Worm (Caenorhabditis elegans) whole organism, mixed stage, embryonic: Measurements from ENCODE around the gene nhl-1.

Experiments
- M03D4.4 ChIP-seq: sonication (generic microtip); optimal IDR thresholded peaks from 2 replicates; lab custom pipeline; 2017; ENCODE audit warnings: mild to moderate bottlenecking, missing genetic modification characterization, missing compliant biosample characterization
- bed-3 ChIP-seq: fragments of 200-800 bp; sonication (Bioruptor generic); optimal IDR thresholded peaks from 3 replicates; lab custom pipeline; 2018; ENCODE audit warnings: mild to moderate bottlenecking, missing genetic modification characterization, moderate library complexity, missing compliant biosample characterization
- blmp-1 ChIP-seq: fragments of 150-350 bp; optimal IDR thresholded peaks from 2 replicates; lab custom pipeline; 2014; ENCODE audit warnings: missing biosample characterization, missing genetic modification characterization
- ceh-39 ChIP-seq: fragments of 150-350 bp; optimal IDR thresholded peaks from 2 replicates; lab custom pipeline; 2014; ENCODE audit warnings: missing biosample characterization, missing genetic modification characterization
- ceh-43 ChIP-seq: fragments of 200-800 bp; sonication (Bioruptor generic); optimal IDR thresholded peaks from 2 replicates; lab custom pipeline; 2018; ENCODE audit warnings: mild to moderate bottlenecking, missing genetic modification characterization, moderate library complexity, missing compliant biosample characterization
- ceh-83 ChIP-seq: fragments of 200-800 bp; sonication (Bioruptor generic); optimal IDR thresholded peaks from 2 replicates; lab custom pipeline; 2018; ENCODE audit warnings: mild to moderate bottlenecking, missing genetic modification characterization, missing compliant biosample characterization
- ces-1 ChIP-seq: fragments of 150-350 bp; optimal IDR thresholded peaks from 2 replicates; lab custom pipeline; 2014; ENCODE audit warnings: missing biosample characterization, missing genetic modification reagents, missing genetic modification characterization
- cnd-1 ChIP-seq: fragments of 200-800 bp; sonication (Bioruptor generic); optimal IDR thresholded peaks from 2 replicates; lab custom pipeline; 2018; ENCODE audit warnings: mild to moderate bottlenecking, missing genetic modification characterization, missing compliant biosample characterization
- drap-1 ChIP-seq: fragments of 200-800 bp; sonication (Bioruptor generic); optimal IDR thresholded peaks from 3 replicates; lab custom pipeline; 2018; ENCODE audit warnings: mild to moderate bottlenecking, missing genetic modification characterization, missing compliant biosample characterization
- elt-1 ChIP-seq: sonication (generic microtip); optimal IDR thresholded peaks from 2 replicates; lab custom pipeline; 2017; ENCODE audit warnings: missing genetic modification characterization, mild to moderate bottlenecking, missing compliant biosample characterization, antibody characterized with exemption, moderate library complexity, borderline replicate concordance; ENCODE audit not compliant: insufficient read depth
- elt-3 ChIP-seq: fragments of 150-350 bp; optimal IDR thresholded peaks from 2 replicates; lab custom pipeline; 2014; ENCODE audit warnings: missing biosample characterization, missing genetic modification characterization
- flh-1 ChIP-seq: fragments of 200-800 bp; sonication (Bioruptor generic); optimal IDR thresholded peaks from 2 replicates; lab custom pipeline; 2018; ENCODE audit warnings: mild to moderate bottlenecking, missing genetic modification characterization, moderate library complexity, missing compliant biosample characterization
- ham-2 ChIP-seq: fragments of 200-800 bp; sonication (Bioruptor generic); optimal IDR thresholded peaks from 2 replicates; lab custom pipeline; 2018; ENCODE audit warnings: mild to moderate bottlenecking, missing genetic modification characterization, missing compliant biosample characterization
- hlh-1 ChIP-seq: fragments of 150-350 bp; optimal IDR thresholded peaks from 2 replicates; lab custom pipeline; 2014; ENCODE audit warnings: missing biosample characterization, missing genetic modification reagents, missing genetic modification characterization
- lin-13 ChIP-seq: fragments of 150-350 bp; optimal IDR thresholded peaks from 2 replicates; lab custom pipeline; 2014; ENCODE audit warnings: missing biosample characterization, missing genetic modification characterization
- lin-32 ChIP-seq: fragments of 200-800 bp; sonication (Bioruptor generic); optimal IDR thresholded peaks from 2 replicates; lab custom pipeline; 2018; ENCODE audit warnings: mild to moderate bottlenecking, missing genetic modification characterization, missing compliant biosample characterization
- lsy-2 ChIP-seq: fragments of 150-350 bp; optimal IDR thresholded peaks from 2 replicates; lab custom pipeline; 2014; ENCODE audit warnings: missing biosample characterization, missing genetic modification characterization
- mep-1 ChIP-seq: fragments of 150-350 bp; optimal IDR thresholded peaks from 2 replicates; lab custom pipeline; 2017; ENCODE audit warnings: missing biosample characterization, missing genetic modification reagents, missing genetic modification characterization, inconsistent platforms
- mls-2 ChIP-seq: sonication (generic microtip); optimal IDR thresholded peaks from 2 replicates; lab custom pipeline; 2016; ENCODE audit warnings: mild to moderate bottlenecking, missing genetic modification characterization, moderate library complexity, missing compliant biosample characterization
- nhr-12 ChIP-seq: fragments of 150-350 bp; optimal IDR thresholded peaks from 2 replicates; lab custom pipeline; 2014; ENCODE audit warnings: missing biosample characterization, missing genetic modification characterization
- nhr-2 ChIP-seq: fragments of 150-350 bp; optimal IDR thresholded peaks from 2 replicates; lab custom pipeline; 2014; ENCODE audit warnings: missing biosample characterization, missing genetic modification characterization
- nhr-237 ChIP-seq: fragments of 150-350 bp; optimal IDR thresholded peaks from 2 replicates; lab custom pipeline; 2014; ENCODE audit warnings: missing biosample characterization, missing genetic modification characterization
- nhr-76 ChIP-seq: sonication (generic microtip); optimal IDR thresholded peaks from 2 replicates; lab custom pipeline; 2017; ENCODE audit warnings: missing biosample characterization, missing genetic modification characterization
- pha-4 ChIP-seq: fragments of 150-350 bp; optimal IDR thresholded peaks from 2 replicates; lab custom pipeline; 2018; ENCODE audit warnings: missing biosample characterization, missing genetic modification reagents, missing genetic modification characterization
- sem-2 ChIP-seq: fragments of 200-800 bp; sonication (Bioruptor generic); optimal IDR thresholded peaks from 2 replicates; lab custom pipeline; 2018; ENCODE audit warnings: mild to moderate bottlenecking, missing genetic modification characterization, missing compliant biosample characterization
- snpc-4 ChIP-seq: fragments of 150-350 bp; optimal IDR thresholded peaks from 2 replicates; lab custom pipeline; 2014; ENCODE audit warnings: missing biosample characterization, missing genetic modification characterization
- tbx-8 ChIP-seq: fragments of 200-800 bp; sonication (Bioruptor generic); optimal IDR thresholded peaks from 2 replicates; lab custom pipeline; 2018; ENCODE audit warnings: mild to moderate bottlenecking, missing genetic modification characterization, moderate library complexity, missing compliant biosample characterization
- unc-120 ChIP-seq: sonication (generic microtip); optimal IDR thresholded peaks from 2 replicates; lab custom pipeline; 2017; ENCODE audit warnings: missing genetic modification characterization, missing compliant biosample characterization; ENCODE audit not compliant: poor library complexity, severe bottlenecking
- unc-39 ChIP-seq: fragments of 150-350 bp; optimal IDR thresholded peaks from 2 replicates; lab custom pipeline; 2014; ENCODE audit warnings: missing biosample characterization, missing genetic modification characterization
- zip-8 ChIP-seq: fragments of 150-350 bp; optimal IDR thresholded peaks from 2 replicates; lab custom pipeline; 2014; ENCODE audit warnings: missing biosample characterization, missing genetic modification characterization

The nhl-1 gene

ce11 chrIII:9112479-9112878 lies 41.2 kb downstream of the nhl-1 start (continued):
- no peak for TF ChIP-seq blmp-1 (tag; lab: Kevin White, UChicago)
- TF ChIP-seq bed-3 (GFP tag; lab: Kevin White, UChicago), result no peak
- TF ChIP-seq nhr-237 (tag; lab: Kevin White, UChicago), result no peak
- TF ChIP-seq ceh-43 (GFP tag; lab: Kevin White, UChicago), result no peak
- no peak for TF ChIP-seq hlh-1 (tag; lab: Kevin White, UChicago)
- TF ChIP-seq ham-2 (GFP tag; lab: Kevin White, UChicago), result peak; percentile 74
- peak; percentile 36 for TF ChIP-seq M03D4.4 (tag; lab: Kevin White, UChicago)
- no peak for TF ChIP-seq nhr-76 (tag; lab: Kevin White, UChicago)
- no peak for TF ChIP-seq tbx-8 (GFP tag; lab: Kevin White, UChicago)
- no peak for TF ChIP-seq nhr-12 (tag; lab: Kevin White, UChicago)
- TF ChIP-seq ceh-39 (tag; lab: Kevin White, UChicago), result peak; percentile 37
- TF ChIP-seq zip-8 (tag; lab: Kevin White, UChicago), result peak; percentile 1
- no peak for TF ChIP-seq elt-1 (tag; lab: Kevin White, UChicago)
- TF ChIP-seq mep-1 (tag; lab: Kevin White, UChicago), result no peak
- TF ChIP-seq, all 35 proteins: peak for 9

ce11 chrIII:9110270-9110669 lies 43.4 kb downstream of the nhl-1 start:
- TF ChIP-seq nhr-2 (tag; lab: Kevin White, UChicago) (no peak), snpc-4 (tag; lab: Kevin White, UChicago) (no peak), cnd-1 (no peak), lin-32 (GFP tag; lab: Kevin White, UChicago) (no peak), pha-4 (tag; lab: Kevin White, UChicago) (no peak), nhr-237 (tag; lab: Kevin White, UChicago) (no peak), nhr-12 (tag; lab: Kevin White, UChicago) (no peak), tbx-8 (GFP tag; lab: Kevin White, UChicago) (no peak), ces-1 (GFP tag; lab: Kevin White, UChicago) (no peak), flh-1 (GFP tag; lab: Kevin White, UChicago) (no peak), ceh-43 (GFP tag; lab: Kevin White, UChicago) (no peak), ceh-39 (tag; lab: Kevin White, UChicago) (no peak), sem-2 (GFP tag; lab: Kevin White, UChicago) (no peak), mep-1 (tag; lab: Kevin White, UChicago) (no peak), unc-39 (tag; lab: Kevin White, UChicago) (no peak), unc-120 (tag; lab: Kevin White, UChicago) (no peak), ceh-83 (GFP tag; lab: Kevin White, UChicago) (no peak), ham-2 (GFP tag; lab: Kevin White, UChicago) (no peak), elt-3 (tag; lab: Kevin White, UChicago) (no peak)

- no peak for TF ChIP-seq lsy-2 (tag; lab: Kevin White, UChicago)
- TF ChIP-seq cnd-1, result peak; percentile 37
- no peak for TF ChIP-seq ceh-39 (tag; lab: Kevin White, UChicago)
- TF ChIP-seq zip-8 (tag; lab: Kevin White, UChicago), result peak; percentile 81
- TF ChIP-seq bed-3 (GFP tag; lab: Kevin White, UChicago), result no peak
- TF ChIP-seq mls-2, result no peak
- TF ChIP-seq pha-4 (tag; lab: Kevin White, UChicago), result no peak
- peak; percentile 17 for TF ChIP-seq hlh-1 (tag; lab: Kevin White, UChicago)
- peak; percentile 63 for TF ChIP-seq nhr-2 (tag; lab: Kevin White, UChicago)
- TF ChIP-seq lin-32 (GFP tag; lab: Kevin White, UChicago), result peak; percentile 36
- no peak for TF ChIP-seq lin-13 (tag; lab: Kevin White, UChicago)
- TF ChIP-seq elt-1 (tag; lab: Kevin White, UChicago), result no peak
Measured at ce11 chrIII:9109726-9110125, 44.0 kb downstream of the nhl-1 start.

- TF ChIP-seq nhr-2 (tag; lab: Kevin White, UChicago) (no peak), ceh-39 (tag; lab: Kevin White, UChicago) (peak; percentile 28)
Measured at ce11 chrIII:9109172-9109571, 44.5 kb downstream of the nhl-1 start, which contains the start of gene cya-1. Gene cya-1, minus strand, starts transcription at chrIII:9109272.

- TF ChIP-seq zip-8 (tag; lab: Kevin White, UChicago), result no peak
- no peak for TF ChIP-seq lsy-2 (tag; lab: Kevin White, UChicago)
- no peak for TF ChIP-seq nhr-12 (tag; lab: Kevin White, UChicago)
- TF ChIP-seq drap-1 (GFP tag; lab: Kevin White, UChicago), result no peak
- TF ChIP-seq ceh-83 (GFP tag; lab: Kevin White, UChicago), result no peak
- TF ChIP-seq elt-1 (tag; lab: Kevin White, UChicago), result no peak
- no peak for TF ChIP-seq mep-1 (tag; lab: Kevin White, UChicago)
- no peak for TF ChIP-seq nhr-76 (tag; lab: Kevin White, UChicago)
Measured at ce11 chrIII:9105653-9106052, 48.1 kb downstream of the nhl-1 start.
